Worm (Caenorhabditis elegans) whole organism, L4/young adult: ENCODE measurements around the gene ZK896.4.

Source experiments
- W03F9.2 ChIP-seq: fragments of 150-350 bp; optimal IDR thresholded peaks from 2 replicates; lab custom pipeline; 2014; ENCODE audit warnings: missing biosample characterization, missing genetic modification characterization
- dao-5 ChIP-seq: sonication (generic microtip); optimal IDR thresholded peaks from 2 replicates; lab custom pipeline; 2016; ENCODE audit warnings: missing genotype, missing genetic modification characterization, moderate library complexity, missing compliant biosample characterization
- him-1 ChIP-seq: sonication (generic microtip); optimal IDR thresholded peaks from 2 replicates; lab custom pipeline; 2016; ENCODE audit warnings: missing genotype, missing genetic modification reagents, missing genetic modification characterization, missing compliant biosample characterization

DNA sequence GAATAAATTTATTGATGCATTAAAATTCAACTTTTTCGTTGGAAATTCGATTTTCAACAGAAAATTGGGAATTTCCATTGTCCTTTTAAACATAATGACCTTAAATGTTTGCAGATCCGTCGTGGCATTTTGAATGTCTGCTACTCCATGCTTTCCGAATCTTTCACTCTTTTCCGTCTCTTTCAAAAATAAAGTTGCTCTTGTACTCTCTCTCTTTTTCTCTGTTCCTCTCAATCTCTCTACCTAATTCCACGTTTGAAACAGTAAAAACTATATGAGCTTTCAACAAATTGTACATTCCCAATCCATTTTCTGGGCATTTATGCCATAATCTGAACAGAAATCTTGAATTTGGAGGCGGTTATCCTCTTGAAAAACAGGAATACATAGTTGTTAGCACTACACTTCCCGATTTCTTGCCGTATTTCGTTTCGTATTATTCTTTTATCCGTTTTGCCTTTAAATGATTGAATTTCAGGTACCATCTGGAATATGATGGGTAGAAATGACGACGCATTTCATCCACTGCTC lies 34.0 kb downstream of the ZK896.4 start, which contains the start of gene srf-3:
- no peak for TF ChIP-seq dao-5
- no peak for TF ChIP-seq him-1 (tag; lab: Kevin White, UChicago)
- no peak for TF ChIP-seq W03F9.2 (tag; lab: Kevin White, UChicago)
